Worm (Caenorhabditis elegans) whole organism, early embryonic: ENCODE data around the gene K10C2.6.

Experiments used
- B0310.2 ChIP-seq: sonication (generic microtip); optimal IDR thresholded peaks from 2 replicates; lab custom pipeline; 2016; ENCODE audit warnings: mild to moderate bottlenecking, missing genetic modification characterization, missing compliant biosample characterization
- F13C5.2 ChIP-seq: sonication (generic microtip); optimal IDR thresholded peaks from 2 replicates; lab custom pipeline; 2017; ENCODE audit warnings: mild to moderate bottlenecking, missing genetic modification characterization, inconsistent platforms, missing compliant biosample characterization
- aly-1 ChIP-seq: sonication (generic microtip); optimal IDR thresholded peaks from 2 replicates; lab custom pipeline; 2016; ENCODE audit warnings: missing genetic modification characterization, missing compliant biosample characterization
- ama-1 ChIP-seq: fragments of 150-350 bp; optimal IDR thresholded peaks from 2 replicates; lab custom pipeline; 2014
- ceh-13 ChIP-seq: fragments of 200-800 bp; sonication (Bioruptor generic); optimal IDR thresholded peaks from 2 replicates; lab custom pipeline; 2018; ENCODE audit warnings: mild to moderate bottlenecking, missing genetic modification characterization, missing compliant biosample characterization
- ceh-36 ChIP-seq: sonication (generic microtip); optimal IDR thresholded peaks from 2 replicates; lab custom pipeline; 2016; ENCODE audit warnings: missing genetic modification characterization, inconsistent platforms, missing compliant biosample characterization
- ets-7 ChIP-seq: sonication (generic microtip); optimal IDR thresholded peaks from 2 replicates; lab custom pipeline; 2016; ENCODE audit warnings: missing genotype, missing genetic modification characterization, missing compliant biosample characterization
- flt-1 ChIP-seq: fragments of 200-800 bp; sonication (Bioruptor generic); IDR thresholded peaks from 2 replicates; pipeline ENCODE4 v1.3.6; 2022; ENCODE audit warnings: missing genetic modification characterization, missing compliant biosample characterization
- hmbx-1 ChIP-seq: sonication (generic microtip); optimal IDR thresholded peaks from 2 replicates; lab custom pipeline; 2016; ENCODE audit warnings: mild to moderate bottlenecking, missing genetic modification characterization, missing compliant biosample characterization
- hmg-4 ChIP-seq: fragments of 200-800 bp; sonication (Bioruptor generic); optimal IDR thresholded peaks from 2 replicates; lab custom pipeline; 2018; ENCODE audit warnings: mild to moderate bottlenecking, missing genetic modification characterization, missing compliant biosample characterization
- hnd-1 ChIP-seq: sonication (generic microtip); optimal IDR thresholded peaks from 2 replicates; lab custom pipeline; 2016; ENCODE audit warnings: missing genetic modification characterization, missing compliant biosample characterization
- pes-1 ChIP-seq: fragments of 200-800 bp; sonication (Bioruptor generic); IDR thresholded peaks from 2 replicates; pipeline ENCODE4 v1.3.6; 2022; ENCODE audit warnings: missing genetic modification reagents, missing genetic modification characterization, missing compliant biosample characterization
- scrt-1 ChIP-seq: fragments of 200-800 bp; sonication (Bioruptor generic); IDR thresholded peaks from 2 replicates; pipeline ENCODE4 v1.3.6; 2022; ENCODE audit warnings: missing genetic modification characterization, missing compliant biosample characterization
- sea-1 ChIP-seq: fragments of 200-800 bp; sonication (Bioruptor generic); conservative IDR thresholded peaks from 2 replicates; pipeline ENCODE4 v1.3.6; 2022; ENCODE audit warnings: missing genetic modification characterization, missing compliant biosample characterization
- tbx-11 ChIP-seq: fragments of 200-800 bp; sonication (Bioruptor generic); IDR thresholded peaks from 2 replicates; pipeline ENCODE4 v1.3.6; 2022; ENCODE audit warnings: missing genetic modification characterization, missing compliant biosample characterization
- tbx-37 ChIP-seq: fragments of 200-800 bp; sonication (Bioruptor generic); conservative IDR thresholded peaks from 2 replicates; pipeline ENCODE4 v1.3.6; 2022; ENCODE audit warnings: missing genetic modification reagents, missing genetic modification characterization, missing compliant biosample characterization
- tra-4 ChIP-seq: sonication (generic microtip); optimal IDR thresholded peaks from 2 replicates; lab custom pipeline; 2017; ENCODE audit warnings: missing genetic modification characterization, missing compliant biosample characterization

The K10C2.6 gene

ce11 chrX:6430510-6430909, 20.7 kb upstream of the K10C2.6 start, which contains the start of gene ctsa-2:
Gene ctsa-2 (minus strand): TSS chrX:6430610.
- no peak for TF ChIP-seq pes-1
- TF ChIP-seq aly-1 (tag; lab: Kevin White, UChicago) = no peak
- no peak for TF ChIP-seq tbx-11
- TF ChIP-seq flt-1 = no peak
- no peak for TF ChIP-seq ceh-36 (tag; lab: Kevin White, UChicago)
- no peak for TF ChIP-seq sea-1 (GFP tag; lab: Robert Waterston, UW)
- no peak for TF ChIP-seq hmg-4 (GFP tag; lab: Kevin White, UChicago)
- TF ChIP-seq ets-7 (tag; lab: Kevin White, UChicago) = no peak
- TF ChIP-seq tra-4 (tag; lab: Kevin White, UChicago) = no peak
- TF ChIP-seq scrt-1 = no peak
- no peak for TF ChIP-seq hmbx-1
- no peak for TF ChIP-seq tbx-37
- no peak for TF ChIP-seq B0310.2
- TF ChIP-seq hnd-1 = no peak
- no peak for TF ChIP-seq F13C5.2 (tag; lab: Kevin White, UChicago)
- TF ChIP-seq ama-1 = no peak
- TF ChIP-seq ceh-13 (GFP tag; lab: Kevin White, UChicago) = no peak

- TF ChIP-seq hmg-4 (GFP tag; lab: Kevin White, UChicago) (no peak), tra-4 (tag; lab: Kevin White, UChicago) (no peak), aly-1 (tag; lab: Kevin White, UChicago) (no peak), hnd-1 (no peak), scrt-1 (no peak), pes-1 (no peak), hmbx-1 (no peak), tbx-37 (no peak), flt-1 (no peak), ceh-13 (GFP tag; lab: Kevin White, UChicago) (no peak), F13C5.2 (tag; lab: Kevin White, UChicago) (no peak), ets-7 (tag; lab: Kevin White, UChicago) (no peak), ceh-36 (tag; lab: Kevin White, UChicago) (no peak)
Observed at ce11 chrX:6433688-6434087, 17.6 kb upstream of the K10C2.6 start, which contains the start of gene K10C2.2. Gene K10C2.2 (minus strand): TSS chrX:6433788.

- TF ChIP-seq aly-1 (tag; lab: Kevin White, UChicago) (no peak), ceh-13 (GFP tag; lab: Kevin White, UChicago) (no peak), tbx-11 (no peak), hnd-1 (no peak), F13C5.2 (tag; lab: Kevin White, UChicago) (no peak), B0310.2 (no peak), hmbx-1 (no peak), ceh-36 (tag; lab: Kevin White, UChicago) (no peak), tra-4 (tag; lab: Kevin White, UChicago) (no peak), flt-1 (no peak), scrt-1 (no peak), pes-1 (no peak), ama-1 (no peak), tbx-37 (no peak), sea-1 (GFP tag; lab: Robert Waterston, UW) (no peak), hmg-4 (GFP tag; lab: Kevin White, UChicago) (no peak), ets-7 (tag; lab: Kevin White, UChicago) (no peak)
Observed at ce11 chrX:6435812-6436211, 15.4 kb upstream of the K10C2.6 start.

ce11 chrX:6437545-6437944, 13.7 kb upstream of the K10C2.6 start, which contains the start of gene K10C2.8:
Gene K10C2.8 (minus strand): TSS chrX:6437645.
- TF ChIP-seq ceh-13 (GFP tag; lab: Kevin White, UChicago) (no peak), pes-1 (no peak), tra-4 (tag; lab: Kevin White, UChicago) (no peak), hnd-1 (no peak), hmg-4 (GFP tag; lab: Kevin White, UChicago) (no peak), ceh-36 (tag; lab: Kevin White, UChicago) (no peak), ets-7 (tag; lab: Kevin White, UChicago) (no peak), scrt-1 (no peak), ama-1 (no peak), tbx-37 (no peak), hmbx-1 (no peak), flt-1 (no peak), F13C5.2 (tag; lab: Kevin White, UChicago) (no peak), aly-1 (tag; lab: Kevin White, UChicago) (no peak), sea-1 (GFP tag; lab: Robert Waterston, UW) (no peak)

ce11 chrX:6440464-6440863, 10.8 kb upstream of the K10C2.6 start, which contains the start of gene K10C2.14:
Gene K10C2.14 (minus strand): TSS chrX:6440564.
- no peak for TF ChIP-seq tbx-11

- TF ChIP-seq hnd-1 (no peak), scrt-1 (no peak), ceh-13 (GFP tag; lab: Kevin White, UChicago) (no peak), sea-1 (GFP tag; lab: Robert Waterston, UW) (no peak)
Observed at ce11 chrX:6443373-6443772, 7.9 kb upstream of the K10C2.6 start, which contains the start of gene K10C2.7. Gene K10C2.7 (minus strand): TSS chrX:6443473.

- TF ChIP-seq ets-7 (tag; lab: Kevin White, UChicago) = no peak
- TF ChIP-seq hnd-1 = no peak
- no peak for TF ChIP-seq tra-4 (tag; lab: Kevin White, UChicago)
- no peak for TF ChIP-seq B0310.2
- TF ChIP-seq sea-1 (GFP tag; lab: Robert Waterston, UW) = no peak
- TF ChIP-seq tbx-11 = no peak
- no peak for TF ChIP-seq ceh-13 (GFP tag; lab: Kevin White, UChicago)
Observed at ce11 chrX:6445239-6445638, 6.0 kb upstream of the K10C2.6 start.

- TF ChIP-seq hnd-1 (no peak), hmbx-1 (no peak), F13C5.2 (tag; lab: Kevin White, UChicago) (no peak), ama-1 (no peak), B0310.2 (no peak), hmg-4 (GFP tag; lab: Kevin White, UChicago) (no peak), ets-7 (tag; lab: Kevin White, UChicago) (no peak), ceh-36 (tag; lab: Kevin White, UChicago) (no peak), ceh-13 (GFP tag; lab: Kevin White, UChicago) (no peak), aly-1 (tag; lab: Kevin White, UChicago) (no peak), tbx-37 (no peak), sea-1 (GFP tag; lab: Robert Waterston, UW) (no peak), pes-1 (no peak), tra-4 (tag; lab: Kevin White, UChicago) (no peak), tbx-11 (no peak), scrt-1 (no peak), flt-1 (no peak)
Observed at ce11 chrX:6446564-6446963, 4.7 kb upstream of the K10C2.6 start, which contains the start of gene asp-14. Gene asp-14 (minus strand): TSS chrX:6446664.
